Worm (Caenorhabditis elegans) whole organism, L4 larva: ENCODE measurements around the gene gldi-9.

Experiments
- daf-12 ChIP-seq: fragments of 150-350 bp; optimal IDR thresholded peaks from 2 replicates; lab custom pipeline; 2014; ENCODE audit warnings: missing biosample characterization, missing genetic modification reagents, missing genetic modification characterization
- dpl-1 ChIP-seq: fragments of 150-350 bp; optimal IDR thresholded peaks from 2 replicates; lab custom pipeline; 2014; ENCODE audit warnings: missing biosample characterization, missing genetic modification reagents, missing genetic modification characterization
- lin-13 ChIP-seq: fragments of 150-350 bp; optimal IDR thresholded peaks from 2 replicates; lab custom pipeline; 2014; ENCODE audit warnings: missing biosample characterization, missing genetic modification reagents, missing genetic modification characterization

- TF ChIP-seq lin-13 (GFP tag; lab: Kevin White, UChicago) (no peak), dpl-1 (GFP tag; lab: Kevin White, UChicago) (peak; percentile 19), daf-12 (tag; lab: Kevin White, UChicago) (no peak)
Measured at ce11 chrIII:2698740-2699139, 57.4 kb downstream of the gldi-9 start, which contains the start of gene slc-30A9.
